Worm (Caenorhabditis elegans) whole organism, L1 larva: ENCODE data around the gene txt-5.

Source experiments
- C04F5.9 ChIP-seq: sonication (generic microtip); optimal IDR thresholded peaks from 2 replicates; lab custom pipeline; 2016; ENCODE audit warnings: missing genetic modification characterization, missing compliant biosample characterization
- C16A3.4 ChIP-seq: fragments of 150-350 bp; optimal IDR thresholded peaks from 2 replicates; lab custom pipeline; 2014; ENCODE audit warnings: missing biosample characterization, missing genetic modification characterization
- C34B4.2 ChIP-seq: sonication (generic microtip); optimal IDR thresholded peaks from 2 replicates; lab custom pipeline; 2017; ENCODE audit warnings: mild to moderate bottlenecking, missing genetic modification characterization, missing compliant biosample characterization
- Y116A8C.19 ChIP-seq: sonication (generic microtip); optimal IDR thresholded peaks from 2 replicates; lab custom pipeline; 2016; ENCODE audit warnings: missing compliant biosample characterization, missing genetic modification characterization, borderline replicate concordance
- alr-1 ChIP-seq: fragments of 200-800 bp; sonication (Bioruptor generic); optimal IDR thresholded peaks from 2 replicates; lab custom pipeline; 2018; ENCODE audit warnings: borderline replicate concordance, mild to moderate bottlenecking, missing genetic modification characterization, missing compliant biosample characterization
- ama-1 ChIP-seq: fragments of 150-350 bp; optimal IDR thresholded peaks from 2 replicates; lab custom pipeline; 2014
- blmp-1 ChIP-seq: fragments of 150-350 bp; optimal IDR thresholded peaks from 2 replicates; lab custom pipeline; 2014; ENCODE audit warnings: missing biosample characterization, missing genetic modification characterization
- ceh-63 ChIP-seq: fragments of 200-800 bp; sonication (Bioruptor generic); optimal IDR thresholded peaks from 2 replicates; lab custom pipeline; 2018; ENCODE audit warnings: mild to moderate bottlenecking, missing genetic modification characterization, missing compliant biosample characterization
- ceh-8 ChIP-seq: fragments of 200-800 bp; sonication (Bioruptor generic); optimal IDR thresholded peaks from 2 replicates; lab custom pipeline; 2018; ENCODE audit warnings: mild to moderate bottlenecking, missing genetic modification characterization, moderate library complexity, missing compliant biosample characterization
- ceh-88 ChIP-seq: fragments of 200-800 bp; sonication (Bioruptor generic); IDR thresholded peaks from 2 replicates; pipeline ENCODE4 v1.3.6; 2022; ENCODE audit warnings: missing genetic modification characterization, missing compliant biosample characterization
- ceh-90 ChIP-seq: sonication (generic microtip); optimal IDR thresholded peaks from 2 replicates; lab custom pipeline; 2016; ENCODE audit warnings: missing genetic modification characterization, missing compliant biosample characterization
- dsc-1 ChIP-seq: sonication (generic microtip); optimal IDR thresholded peaks from 2 replicates; lab custom pipeline; 2016; ENCODE audit warnings: mild to moderate bottlenecking, missing genetic modification characterization, missing compliant biosample characterization
- efl-1 ChIP-seq, 4 experiments: fragments of 150-350 bp; optimal IDR thresholded peaks in 3 of 4; peaks in 1 of 4; 1 replicate in 1 of 4; 2 replicates in 3 of 4; lab custom pipeline; 2014; ENCODE audit warnings: missing biosample characterization in 2 of 4, missing genetic modification characterization in 2 of 4, missing genetic modification reagents in 2 of 4
- egl-27 ChIP-seq, 2 experiments: fragments of 150-350 bp in 1 of 2; sonication (generic microtip); optimal IDR thresholded peaks; 3 replicates each; lab custom pipeline; 2017 to 2018; ENCODE audit warnings: missing biosample characterization in 2 of 2, missing genetic modification characterization in 2 of 2, missing genetic modification reagents in 2 of 2
- ets-5 ChIP-seq: fragments of 200-800 bp; sonication (Bioruptor generic); IDR thresholded peaks from 2 replicates; pipeline ENCODE4 v1.3.6; 2022; ENCODE audit warnings: missing genetic modification characterization, missing compliant biosample characterization
- fkh-10 ChIP-seq: sonication (generic microtip); optimal IDR thresholded peaks from 2 replicates; lab custom pipeline; 2017; ENCODE audit warnings: missing biosample characterization, missing genetic modification reagents, missing genetic modification characterization
- fkh-4 ChIP-seq: sonication (generic microtip); optimal IDR thresholded peaks from 2 replicates; lab custom pipeline; 2016; ENCODE audit warnings: missing compliant biosample characterization, missing genetic modification characterization, borderline replicate concordance
- fkh-8 ChIP-seq: sonication (generic microtip); optimal IDR thresholded peaks from 2 replicates; lab custom pipeline; 2016; ENCODE audit warnings: mild to moderate bottlenecking, missing genetic modification characterization, missing compliant biosample characterization
- fos-1 ChIP-seq: fragments of 150-350 bp; optimal IDR thresholded peaks from 2 replicates; lab custom pipeline; 2014; ENCODE audit warnings: missing biosample characterization, missing genetic modification characterization
- grh-1 ChIP-seq: fragments of 200-800 bp; sonication (Bioruptor generic); IDR thresholded peaks from 2 replicates; pipeline ENCODE4 v1.3.6; 2022; ENCODE audit warnings: missing genetic modification reagents, missing genetic modification characterization, missing compliant biosample characterization
- hlh-17 ChIP-seq: fragments of 200-800 bp; sonication (Bioruptor generic); optimal IDR thresholded peaks from 2 replicates; lab custom pipeline; 2018; ENCODE audit warnings: missing genetic modification characterization, mild to moderate bottlenecking, missing compliant biosample characterization, moderate library complexity, borderline replicate concordance
- isw-1 ChIP-seq: fragments of 200-800 bp; sonication (Bioruptor generic); IDR thresholded peaks from 2 replicates; pipeline ENCODE4 v1.3.6; 2022; ENCODE audit warnings: missing genetic modification characterization, missing compliant biosample characterization
- jun-1 ChIP-seq: fragments of 150-350 bp; optimal IDR thresholded peaks from 2 replicates; lab custom pipeline; 2014; ENCODE audit warnings: missing biosample characterization, missing genetic modification reagents, missing genetic modification characterization
- lin-13 ChIP-seq: fragments of 150-350 bp; optimal IDR thresholded peaks from 2 replicates; lab custom pipeline; 2014; ENCODE audit warnings: missing biosample characterization, missing genetic modification reagents, missing genetic modification characterization
- lin-15B ChIP-seq: fragments of 150-350 bp; sonication (generic microtip); optimal IDR thresholded peaks from 3 replicates; lab custom pipeline; 2014; ENCODE audit warnings: missing biosample characterization, missing genetic modification characterization
- lin-35 ChIP-seq, 2 experiments: fragments of 150-350 bp; optimal IDR thresholded peaks; 2 replicates each; lab custom pipeline; 2014; ENCODE audit warnings: missing biosample characterization in 2 of 2, missing genetic modification characterization in 2 of 2, missing genetic modification reagents in 2 of 2
- lin-39 ChIP-seq: fragments of 150-350 bp; optimal IDR thresholded peaks from 2 replicates; lab custom pipeline; 2014; ENCODE audit warnings: missing biosample characterization, missing genetic modification reagents, missing genetic modification characterization
- lir-3 ChIP-seq: sonication (generic microtip); optimal IDR thresholded peaks from 2 replicates; lab custom pipeline; 2016; ENCODE audit warnings: mild to moderate bottlenecking, missing genetic modification characterization, moderate library complexity, missing compliant biosample characterization; ENCODE audit not compliant: poor library complexity
- lsy-2 ChIP-seq, 2 experiments: fragments of 150-350 bp; optimal IDR thresholded peaks; 2 replicates each; lab custom pipeline; 2014; ENCODE audit warnings: missing biosample characterization in 2 of 2, missing genetic modification characterization in 2 of 2
- mdl-1 ChIP-seq, 2 experiments: fragments of 150-350 bp; optimal IDR thresholded peaks; 2 replicates each; lab custom pipeline; 2014 to 2017; ENCODE audit warnings: missing biosample characterization in 2 of 2, missing genetic modification characterization in 2 of 2, inconsistent platforms in 1 of 2
- nhr-11 ChIP-seq: fragments of 150-350 bp; optimal IDR thresholded peaks from 2 replicates; lab custom pipeline; 2014; ENCODE audit warnings: missing biosample characterization, missing genetic modification characterization
- nhr-12 ChIP-seq: sonication (generic microtip); optimal IDR thresholded peaks from 2 replicates; lab custom pipeline; 2017; ENCODE audit warnings: missing biosample characterization, missing genetic modification characterization
- nhr-19 ChIP-seq: fragments of 200-800 bp; sonication (Bioruptor generic); conservative IDR thresholded peaks from 2 replicates; pipeline ENCODE4 v1.3.6; 2022; ENCODE audit warnings: missing genetic modification characterization, missing compliant biosample characterization
- nhr-20 ChIP-seq: sonication (generic microtip); optimal IDR thresholded peaks from 2 replicates; lab custom pipeline; 2016; ENCODE audit warnings: mild to moderate bottlenecking, missing genetic modification characterization, missing compliant biosample characterization
- nhr-71 ChIP-seq: sonication (generic microtip); optimal IDR thresholded peaks from 2 replicates; lab custom pipeline; 2016; ENCODE audit warnings: mild to moderate bottlenecking, missing genetic modification characterization, moderate library complexity, missing compliant biosample characterization
- nhr-90 ChIP-seq: sonication (generic microtip); optimal IDR thresholded peaks from 2 replicates; lab custom pipeline; 2016; ENCODE audit warnings: mild to moderate bottlenecking, missing genetic modification characterization, missing compliant biosample characterization; ENCODE audit not compliant: poor library complexity
- pag-3 ChIP-seq: sonication (generic microtip); optimal IDR thresholded peaks from 2 replicates; lab custom pipeline; 2017; ENCODE audit warnings: missing genetic modification characterization, mild to moderate bottlenecking, missing compliant biosample characterization, antibody characterized with exemption, borderline replicate concordance; ENCODE audit not compliant: insufficient read depth
- rnt-1 ChIP-seq: sonication (generic microtip); optimal IDR thresholded peaks from 2 replicates; lab custom pipeline; 2016; ENCODE audit warnings: mild to moderate bottlenecking, missing genetic modification characterization, moderate library complexity, missing compliant biosample characterization
- skn-1 ChIP-seq: fragments of 150-350 bp; optimal IDR thresholded peaks from 2 replicates; lab custom pipeline; 2014; ENCODE audit warnings: missing biosample characterization, missing genetic modification characterization
- snu-23 ChIP-seq: sonication (generic microtip); optimal IDR thresholded peaks from 2 replicates; lab custom pipeline; 2016; ENCODE audit warnings: missing genetic modification characterization, missing compliant biosample characterization
- sptf-1 ChIP-seq: fragments of 150-350 bp; optimal IDR thresholded peaks from 2 replicates; lab custom pipeline; 2014; ENCODE audit warnings: missing biosample characterization, missing genetic modification characterization
- sup-37 ChIP-seq: fragments of 200-800 bp; sonication (Bioruptor generic); optimal IDR thresholded peaks from 2 replicates; lab custom pipeline; 2018; ENCODE audit warnings: mild to moderate bottlenecking, missing genetic modification characterization, missing compliant biosample characterization
- swsn-7 ChIP-seq: sonication (generic microtip); optimal IDR thresholded peaks from 2 replicates; lab custom pipeline; 2016; ENCODE audit warnings: missing genetic modification characterization, missing compliant biosample characterization
- tbx-2 ChIP-seq: sonication (generic microtip); optimal IDR thresholded peaks from 2 replicates; lab custom pipeline; 2016; ENCODE audit warnings: missing genetic modification characterization, missing compliant biosample characterization
- unc-86 ChIP-seq: sonication (generic microtip); optimal IDR thresholded peaks from 2 replicates; lab custom pipeline; 2016; ENCODE audit warnings: missing genetic modification characterization, missing compliant biosample characterization
- vab-15 ChIP-seq: sonication (generic microtip); optimal IDR thresholded peaks from 2 replicates; lab custom pipeline; 2017; ENCODE audit warnings: missing genotype, mild to moderate bottlenecking, missing genetic modification characterization, missing compliant biosample characterization
- xbp-1 ChIP-seq: sonication (generic microtip); optimal IDR thresholded peaks from 2 replicates; lab custom pipeline; 2016; ENCODE audit warnings: missing genetic modification characterization, missing compliant biosample characterization
- ztf-11 ChIP-seq, 2 experiments: sonication (generic microtip); optimal IDR thresholded peaks; 2 replicates each; lab custom pipeline; 2016 to 2017; ENCODE audit warnings: missing genetic modification characterization in 2 of 2, missing biosample characterization in 1 of 2, missing compliant biosample characterization in 1 of 2

Gene txt-5

ce11 chrV:7825836-7826235 is 11.1 kb downstream of the txt-5 start (continued):
- no peak for TF ChIP-seq isw-1 (GFP tag; lab: Robert Waterston, UW)

- no peak for TF ChIP-seq efl-1 (optimal IDR thresholded peaks at IDR 0.05; lab: Kevin White, UChicago)
- TF ChIP-seq efl-1 (GFP tag; optimal IDR thresholded peaks at IDR 0.05 in 1 of 2; lab: Kevin White, UChicago) = peak in 1 of 2 experiments; percentile 72
- no peak for TF ChIP-seq skn-1 (tag; lab: Kevin White, UChicago)
- peak; percentile 70 for TF ChIP-seq dsc-1 (tag; lab: Kevin White, UChicago)
- TF ChIP-seq, all 84 proteins: peak for 2
Measured at ce11 chrV:7824138-7824537, 12.8 kb downstream of the txt-5 start.

- TF ChIP-seq Y116A8C.19 (tag; lab: Kevin White, UChicago) = no peak
- TF ChIP-seq snu-23 (GFP tag; lab: Kevin White, UChicago) = peak; percentile 53
- TF ChIP-seq dsc-1 (tag; lab: Kevin White, UChicago) = peak; percentile 49
- TF ChIP-seq ceh-90 (tag; lab: Kevin White, UChicago) = no peak
- TF ChIP-seq grh-1 (GFP tag; lab: Robert Waterston, UW) = no peak
- TF ChIP-seq sup-37 (GFP tag; lab: Kevin White, UChicago) = no peak
- no peak for TF ChIP-seq nhr-90 (tag; lab: Kevin White, UChicago)
- TF ChIP-seq sptf-1 (tag; lab: Kevin White, UChicago) = no peak
- no peak for TF ChIP-seq fkh-8 (tag; lab: Kevin White, UChicago)
- TF ChIP-seq rnt-1 (tag; lab: Kevin White, UChicago) = peak; percentile 80
- peak; percentile 33 for TF ChIP-seq tbx-2 (tag; lab: Kevin White, UChicago)
- TF ChIP-seq nhr-11 (tag; lab: Kevin White, UChicago) = no peak
- no peak for TF ChIP-seq lir-3 (tag; lab: Kevin White, UChicago)
- no peak for TF ChIP-seq lin-35 (GFP tag; optimal IDR thresholded peaks at IDR 0.05; lab: Kevin White, UChicago)
- no peak for TF ChIP-seq alr-1 (tag; lab: Kevin White, UChicago)
- TF ChIP-seq nhr-12 (tag; lab: Kevin White, UChicago) = no peak
- TF ChIP-seq isw-1 (GFP tag; lab: Robert Waterston, UW) = no peak
- peak; percentile 44 for TF ChIP-seq nhr-20
- no peak for TF ChIP-seq fkh-10 (GFP tag; lab: Kevin White, UChicago)
- no peak for TF ChIP-seq ceh-8
- peak; percentile 29 for TF ChIP-seq xbp-1
- TF ChIP-seq lin-39 (tag; lab: Kevin White, UChicago) = peak; percentile 23
- no peak for TF ChIP-seq vab-15 (tag; lab: Kevin White, UChicago)
- no peak for TF ChIP-seq fkh-4 (tag; lab: Kevin White, UChicago)
- no peak for TF ChIP-seq C04F5.9 (tag; lab: Kevin White, UChicago)
- peak; percentile 47 for TF ChIP-seq nhr-19
- TF ChIP-seq lin-15B = no peak
- no peak for TF ChIP-seq ama-1 (lab: Kevin White, UChicago)
- no peak for TF ChIP-seq C16A3.4
- TF ChIP-seq swsn-7 (tag; lab: Kevin White, UChicago) = peak; percentile 37
- no peak for TF ChIP-seq blmp-1
- no peak for TF ChIP-seq ceh-88 (GFP tag; lab: Robert Waterston, UW)
- peak; percentile 39 for TF ChIP-seq fos-1 (tag; lab: Kevin White, UChicago)
- no peak for TF ChIP-seq ets-5
- peak in 1 of 2 experiments; percentile 15 for TF ChIP-seq mdl-1 (tag; optimal IDR thresholded peaks at IDR 0.05; lab: Kevin White, UChicago)
- TF ChIP-seq lin-13 (GFP tag; lab: Kevin White, UChicago) = no peak
- TF ChIP-seq jun-1 (tag; lab: Kevin White, UChicago) = no peak
- no peak for TF ChIP-seq egl-27 (tag; optimal IDR thresholded peaks at IDR 0.05; lab: Kevin White, UChicago)
- no peak for TF ChIP-seq C34B4.2 (tag; lab: Kevin White, UChicago)
- peak; percentile 86 for TF ChIP-seq nhr-71 (tag; lab: Kevin White, UChicago)
- no peak for TF ChIP-seq unc-86 (tag; lab: Kevin White, UChicago)
- TF ChIP-seq ztf-11 (tag; optimal IDR thresholded peaks at IDR 0.05; lab: Kevin White, UChicago) = no peak
- no peak for TF ChIP-seq hlh-17 (GFP tag; lab: Kevin White, UChicago)
- TF ChIP-seq pag-3 (tag; lab: Kevin White, UChicago) = no peak
- no peak for TF ChIP-seq ceh-63 (GFP tag; lab: Kevin White, UChicago)
- peak; percentile 31 to 45 for TF ChIP-seq lsy-2 (tag; optimal IDR thresholded peaks at IDR 0.05; lab: Kevin White, UChicago)
Measured at ce11 chrV:7822655-7823054, 14.3 kb downstream of the txt-5 start.
